Worm (Caenorhabditis elegans): ENCODE measurements around the gene lgc-26.

DNA sequence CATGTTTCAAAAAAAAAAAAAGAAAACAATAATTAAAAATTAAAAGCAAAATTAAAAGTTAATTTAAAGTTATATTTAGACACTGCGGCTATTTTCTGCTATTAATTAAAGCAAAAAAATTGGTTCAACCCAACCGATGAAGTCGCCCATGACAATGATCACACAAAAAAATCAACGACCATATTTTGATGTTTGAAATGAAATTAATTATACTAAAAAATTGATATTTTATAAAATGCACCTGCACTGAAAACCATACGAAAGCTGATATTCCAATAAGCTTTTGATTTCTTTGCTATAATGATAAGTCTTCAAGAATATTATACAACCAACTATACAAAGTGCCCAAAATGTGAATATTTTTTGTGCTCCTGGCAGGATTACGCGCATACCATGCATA lies 48.5 kb upstream of the lgc-26 start, which contains the start of gene srh-80:
- TF ChIP-seq elt-3 (tag; optimal IDR thresholded peaks at IDR 0.05), result no peak
- no peak for TF ChIP-seq zag-1 (tag; optimal IDR thresholded peaks at IDR 0.05)
- TF ChIP-seq nhr-84 (tag; optimal IDR thresholded peaks at IDR 0.05), result no peak
- no peak for TF ChIP-seq nhr-19 (GFP tag; conservative IDR thresholded peaks at IDR 0.05)
- TF ChIP-seq nhr-76 (tag; optimal IDR thresholded peaks at IDR 0.05), result no peak
- no peak for TF ChIP-seq snu-23 (GFP tag; optimal IDR thresholded peaks at IDR 0.05)
- TF ChIP-seq lsy-2 (tag; optimal IDR thresholded peaks at IDR 0.05), result no peak
- TF ChIP-seq sup-37 (GFP tag; optimal IDR thresholded peaks at IDR 0.05), result no peak
- no peak for TF ChIP-seq isw-1 (GFP tag; IDR thresholded peaks at IDR 0.05)
- no peak for TF ChIP-seq snpc-4 (tag; optimal IDR thresholded peaks at IDR 0.05)
- TF ChIP-seq lir-3 (tag; optimal IDR thresholded peaks at IDR 0.05; ENCODE audit: poor library complexity), result no peak
- no peak for TF ChIP-seq egl-27 (tag; optimal IDR thresholded peaks at IDR 0.05)
- no peak for TF ChIP-seq lin-39 (tag; optimal IDR thresholded peaks at IDR 0.05)
- no peak for TF ChIP-seq dpl-1 (GFP tag; optimal IDR thresholded peaks at IDR 0.05)

Measured in whole organism, L1 larva.